Fruit fly (Drosophila melanogaster) whole organism, prepupa: Measurements from ENCODE around the gene CG34043.
A peak's percentile ranks its signal among the peaks of the same experiment; 100 is the strongest.

Source experiments
- CG16779 ChIP-seq: fragments of 200-800 bp; sonication (Bioruptor generic); optimal IDR thresholded peaks from 3 replicates; lab custom pipeline; 2017; ENCODE audit warnings: missing biosample characterization, mild to moderate bottlenecking, missing genetic modification characterization
- CG6808 ChIP-seq: fragments of 200-800 bp; sonication (Bioruptor generic); optimal IDR thresholded peaks from 3 replicates; lab custom pipeline; 2017; ENCODE audit warnings: missing biosample characterization, missing genetic modification characterization, mild to moderate bottlenecking, moderate library complexity, missing genetic modification reagents
- CG8319 ChIP-seq: fragments of 200-800 bp; sonication (Bioruptor generic); optimal IDR thresholded peaks from 3 replicates; lab custom pipeline; 2016; ENCODE audit warnings: missing biosample characterization, missing genetic modification characterization
- Eip75B ChIP-seq: fragments of 200-800 bp; sonication (Bioruptor generic); optimal IDR thresholded peaks from 3 replicates; lab custom pipeline; 2016; ENCODE audit warnings: missing biosample characterization, missing genetic modification characterization
- Eip78C ChIP-seq: fragments of 200-800 bp; sonication (Bioruptor generic); peaks from one replicate; lab custom pipeline; 2016; ENCODE audit warnings: missing biosample characterization, missing genetic modification characterization
- Eip93F ChIP-seq: fragments of 200-800 bp; sonication (Bioruptor generic); optimal IDR thresholded peaks from 2 replicates; lab custom pipeline; 2016; ENCODE audit warnings: missing biosample characterization, mild to moderate bottlenecking, missing genetic modification characterization
- Ets96B ChIP-seq: fragments of 200-800 bp; optimal IDR thresholded peaks from 2 replicates; lab custom pipeline; 2019; ENCODE audit warnings: missing biosample characterization, mild to moderate bottlenecking, missing genetic modification characterization, moderate library complexity
- Lpt ChIP-seq: fragments of 200-800 bp; sonication (Bioruptor generic); optimal IDR thresholded peaks from 3 replicates; lab custom pipeline; 2016; ENCODE audit warnings: missing biosample characterization, missing genetic modification characterization
- Met ChIP-seq: fragments of 200-800 bp; sonication (Bioruptor generic); optimal IDR thresholded peaks from 3 replicates; lab custom pipeline; 2016; ENCODE audit warnings: missing biosample characterization, missing genetic modification characterization
- eg ChIP-seq: fragments of 200-800 bp; sonication (Bioruptor generic); IDR thresholded peaks from 3 replicates; pipeline ENCODE4 v1.3.6; 2022; ENCODE audit warnings: missing biosample characterization, missing genetic modification characterization
- esn ChIP-seq: fragments of 200-800 bp; sonication (Bioruptor generic); optimal IDR thresholded peaks from 2 replicates; lab custom pipeline; 2016; ENCODE audit warnings: missing biosample characterization, mild to moderate bottlenecking, missing genetic modification characterization, moderate library complexity
- lz ChIP-seq: fragments of 200-800 bp; sonication (Bioruptor generic); optimal IDR thresholded peaks from 3 replicates; lab custom pipeline; 2016; ENCODE audit warnings: missing biosample characterization, missing genetic modification characterization
- spab ChIP-seq: fragments of 200-800 bp; sonication (Bioruptor generic); optimal IDR thresholded peaks from 2 replicates; lab custom pipeline; 2017; ENCODE audit warnings: missing biosample characterization, mild to moderate bottlenecking, missing genetic modification characterization, missing genetic modification reagents

- TF ChIP-seq Eip75B (GFP tag; lab: Kevin White, UChicago) (no peak), eg (GFP tag; lab: Robert Waterston, UW) (no peak), Met (GFP tag; lab: Kevin White, UChicago) (no peak), Lpt (GFP tag; lab: Kevin White, UChicago) (no peak), Eip93F (GFP tag; lab: Kevin White, UChicago) (no peak), esn (no peak), CG16779 (tag; lab: Kevin White, UChicago) (no peak), lz (no peak), Ets96B (tag; lab: Kevin White, UChicago) (no peak), CG8319 (no peak), CG6808 (GFP tag; lab: Kevin White, UChicago) (no peak), spab (GFP tag; lab: Kevin White, UChicago) (no peak), Eip78C (GFP tag; lab: Kevin White, UChicago) (peak; percentile 61)
Observed at dm6 chr2L:10322176-10322575, 41.5 kb upstream of the CG34043 start, which contains the start of gene CG4995.
